Worm (Caenorhabditis elegans): ENCODE measurements around the gene sma-4.

Gene sma-4

DNA sequence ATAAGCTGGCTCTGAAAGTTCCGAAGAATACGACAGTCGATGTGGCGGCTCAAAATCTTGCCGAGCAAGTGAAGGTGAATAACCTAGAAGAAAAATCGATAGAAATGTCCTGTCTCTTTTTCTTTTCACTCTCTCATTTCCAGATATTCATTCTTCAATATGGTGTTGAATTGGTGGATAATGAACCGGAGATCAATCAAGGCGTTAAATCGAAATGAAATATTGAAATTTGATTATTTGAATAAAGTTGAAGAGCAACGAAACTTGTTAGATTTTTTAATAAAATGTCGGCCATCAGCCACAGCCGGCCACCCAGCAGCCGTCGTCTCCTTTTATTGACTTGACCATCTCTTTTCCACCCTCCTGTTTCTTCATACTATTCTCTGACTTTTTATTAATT, 9.3 kb upstream of the sma-4 start, which contains the start of gene R12B2.2:
R12B2.2 (plus strand) TSS at position 301 of the 400 bp plus-strand sequence.
- TF ChIP-seq klf-2 (GFP tag; conservative IDR thresholded peaks at IDR 0.05) (no peak), flt-1 (GFP tag; IDR thresholded peaks at IDR 0.05) (no peak), ztf-29 (GFP tag; IDR thresholded peaks at IDR 0.05) (no peak)

DNA sequence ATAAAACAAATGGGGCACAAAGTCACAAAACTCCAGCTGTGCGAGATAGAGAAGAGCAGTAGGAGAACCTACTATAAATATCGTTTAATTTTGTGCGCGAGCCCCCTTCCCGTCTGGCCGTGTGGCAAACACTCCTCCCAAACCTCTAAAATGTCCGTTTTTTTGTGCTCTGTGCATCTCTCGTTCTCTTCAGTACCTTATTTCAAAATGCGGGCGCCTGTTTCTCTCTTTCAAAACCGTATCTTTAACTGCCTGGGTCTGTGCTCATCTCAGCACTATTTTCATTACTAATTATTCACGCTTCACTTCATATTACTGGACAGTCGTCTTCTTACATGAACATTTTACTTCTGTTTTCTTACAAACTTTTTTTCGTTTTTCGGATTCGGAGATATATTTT, 6.0 kb upstream of the sma-4 start:
- TF ChIP-seq med-1 (GFP tag; optimal IDR thresholded peaks at IDR 0.05; ENCODE audit: insufficient read depth), result no peak

DNA sequence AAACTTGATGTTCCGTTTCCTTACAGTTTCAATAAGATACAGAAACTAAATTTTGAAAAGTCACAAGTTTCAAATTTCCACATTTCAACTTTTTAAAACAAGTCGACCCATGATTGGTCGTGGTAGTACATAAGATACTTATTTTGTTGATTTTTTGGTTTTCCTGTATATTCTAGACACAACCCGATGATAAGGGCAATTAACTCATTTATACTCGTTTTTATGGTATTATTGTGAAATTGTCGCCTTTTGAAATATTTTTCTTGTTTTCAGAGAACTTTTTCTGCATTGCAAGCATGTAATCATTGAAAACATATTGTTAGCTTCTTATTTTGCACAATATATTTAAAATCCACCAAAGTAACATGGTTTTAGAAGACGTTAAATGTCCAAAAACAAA, 4.1 kb upstream of the sma-4 start:
- TF ChIP-seq klf-2 (GFP tag; conservative IDR thresholded peaks at IDR 0.05) (no peak), cog-1 (tag; optimal IDR thresholded peaks at IDR 0.05) (no peak), T22C8.4 (GFP tag; IDR thresholded peaks at IDR 0.05) (no peak), ref-1 (GFP tag; conservative IDR thresholded peaks at IDR 0.05) (no peak), flt-1 (GFP tag; IDR thresholded peaks at IDR 0.05) (no peak), ztf-29 (GFP tag; IDR thresholded peaks at IDR 0.05) (no peak), ztf-23 (GFP tag; IDR thresholded peaks at IDR 0.05) (no peak), med-1 (GFP tag; optimal IDR thresholded peaks at IDR 0.05; ENCODE audit: insufficient read depth) (no peak), tab-1 (GFP tag; IDR thresholded peaks at IDR 0.05) (no peak)

DNA sequence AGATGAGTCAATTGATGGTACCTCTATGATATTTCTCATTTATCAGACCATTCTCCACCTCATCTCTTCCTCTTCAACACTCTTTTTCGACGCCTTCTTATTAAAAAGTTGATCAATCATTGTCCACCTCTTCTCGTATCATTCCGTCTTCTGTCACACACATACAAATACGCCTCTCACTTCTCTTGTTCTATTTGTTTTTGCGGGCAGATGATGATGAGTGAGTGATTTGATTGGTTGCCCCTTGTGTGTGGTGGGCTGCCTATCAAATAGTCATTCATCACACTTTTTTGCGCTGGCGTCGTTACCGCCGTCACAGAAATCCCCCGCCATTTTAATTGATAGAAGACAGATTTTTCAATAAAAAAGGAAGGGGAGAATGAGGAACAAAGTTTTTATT, 3.4 kb upstream of the sma-4 start:
- TF ChIP-seq ref-1 (GFP tag; conservative IDR thresholded peaks at IDR 0.05) (no peak), tab-1 (GFP tag; IDR thresholded peaks at IDR 0.05) (no peak), flt-1 (GFP tag; IDR thresholded peaks at IDR 0.05) (no peak), ztf-23 (GFP tag; IDR thresholded peaks at IDR 0.05) (no peak), klf-2 (GFP tag; conservative IDR thresholded peaks at IDR 0.05) (no peak), T22C8.4 (GFP tag; IDR thresholded peaks at IDR 0.05) (no peak), med-1 (GFP tag; optimal IDR thresholded peaks at IDR 0.05; ENCODE audit: insufficient read depth) (no peak), ztf-29 (GFP tag; IDR thresholded peaks at IDR 0.05) (no peak), cog-1 (tag; optimal IDR thresholded peaks at IDR 0.05) (no peak)

DNA sequence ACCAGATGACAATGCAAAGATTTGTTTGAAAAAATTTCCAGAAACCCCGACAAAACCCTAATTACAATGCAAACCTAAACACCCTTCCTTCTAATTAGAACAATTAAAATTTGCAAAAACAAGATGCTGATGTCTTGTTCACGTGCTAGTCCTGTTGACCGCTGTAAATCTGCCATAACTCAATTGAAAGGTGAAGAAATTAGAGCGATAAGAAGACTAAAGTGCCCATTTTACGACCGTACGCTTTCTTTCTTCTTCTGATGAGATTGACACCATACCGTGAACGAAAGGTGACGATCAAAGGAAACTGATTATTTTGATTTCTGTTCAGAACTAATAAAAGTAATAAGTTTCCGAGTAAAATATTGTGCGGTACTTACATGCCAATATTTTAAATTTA, 2.5 kb upstream of the sma-4 start:
- TF ChIP-seq cog-1 (tag; optimal IDR thresholded peaks at IDR 0.05), result no peak
- TF ChIP-seq klf-2 (GFP tag; conservative IDR thresholded peaks at IDR 0.05), result no peak
- TF ChIP-seq flt-1 (GFP tag; IDR thresholded peaks at IDR 0.05), result no peak
- TF ChIP-seq ztf-29 (GFP tag; IDR thresholded peaks at IDR 0.05), result no peak
- TF ChIP-seq ref-1 (GFP tag; conservative IDR thresholded peaks at IDR 0.05), result no peak
- TF ChIP-seq tab-1 (GFP tag; IDR thresholded peaks at IDR 0.05), result no peak
- no peak for TF ChIP-seq med-1 (GFP tag; optimal IDR thresholded peaks at IDR 0.05; ENCODE audit: insufficient read depth)
- no peak for TF ChIP-seq T22C8.4 (GFP tag; IDR thresholded peaks at IDR 0.05)
- TF ChIP-seq ztf-23 (GFP tag; IDR thresholded peaks at IDR 0.05), result no peak

DNA sequence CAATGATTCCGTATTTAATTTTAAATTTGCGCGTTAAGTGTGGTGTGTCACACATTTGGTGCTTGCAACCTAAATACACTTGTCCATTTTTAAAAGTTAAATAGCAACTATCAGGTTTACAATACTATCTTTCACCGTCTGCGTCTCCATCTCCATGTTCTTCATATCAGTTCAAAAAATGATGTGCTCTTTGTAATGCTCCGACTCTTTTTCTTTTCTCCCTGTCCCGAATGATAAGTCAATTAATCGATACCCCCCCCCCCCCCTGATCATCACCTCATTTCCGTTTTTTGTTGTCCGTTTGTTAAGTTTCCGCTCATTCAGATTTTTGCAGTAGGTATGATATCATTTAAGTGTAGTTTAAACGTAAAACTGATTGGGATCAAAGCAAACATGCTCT, 1.9 kb upstream of the sma-4 start:
- TF ChIP-seq cog-1 (tag; optimal IDR thresholded peaks at IDR 0.05) (no peak), klf-2 (GFP tag; conservative IDR thresholded peaks at IDR 0.05) (no peak), T22C8.4 (GFP tag; IDR thresholded peaks at IDR 0.05) (no peak), ref-1 (GFP tag; conservative IDR thresholded peaks at IDR 0.05) (no peak), tab-1 (GFP tag; IDR thresholded peaks at IDR 0.05) (no peak), flt-1 (GFP tag; IDR thresholded peaks at IDR 0.05) (no peak), med-1 (GFP tag; optimal IDR thresholded peaks at IDR 0.05; ENCODE audit: insufficient read depth) (no peak), ztf-29 (GFP tag; IDR thresholded peaks at IDR 0.05) (no peak), ztf-23 (GFP tag; IDR thresholded peaks at IDR 0.05) (no peak)

DNA sequence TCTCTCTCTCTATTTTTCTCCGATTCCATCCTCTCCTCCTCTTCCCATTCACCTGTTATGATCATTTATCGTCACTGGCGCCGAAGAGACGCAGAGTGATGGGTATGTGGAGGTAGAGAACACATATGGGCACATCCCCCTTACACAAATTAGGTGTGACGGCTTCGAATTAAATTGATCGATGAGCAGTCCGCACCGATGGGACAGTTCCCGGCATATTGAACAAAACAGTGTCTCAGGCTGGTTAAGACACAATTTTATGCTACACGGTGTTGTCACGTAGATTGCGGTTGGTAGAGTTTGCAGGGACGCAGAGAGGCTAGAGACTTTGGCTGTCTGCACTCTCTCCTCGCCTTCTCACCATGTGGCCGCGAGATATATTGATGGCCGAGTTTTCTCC, 1.2 kb upstream of the sma-4 start, which contains the start of gene R12B2.7:
R12B2.7 (plus strand) TSS at position 247 of the 400 bp plus-strand sequence.
- TF ChIP-seq med-1 (GFP tag; optimal IDR thresholded peaks at IDR 0.05; ENCODE audit: insufficient read depth) (no peak), flt-1 (GFP tag; IDR thresholded peaks at IDR 0.05) (no peak), ref-1 (GFP tag; conservative IDR thresholded peaks at IDR 0.05) (no peak), T22C8.4 (GFP tag; IDR thresholded peaks at IDR 0.05) (no peak), tab-1 (GFP tag; IDR thresholded peaks at IDR 0.05) (0 out of 2 replicates have a peak, but pooled peaks have one; percentile 28), klf-2 (GFP tag; conservative IDR thresholded peaks at IDR 0.05) (no peak), ztf-23 (GFP tag; IDR thresholded peaks at IDR 0.05) (no peak)

DNA sequence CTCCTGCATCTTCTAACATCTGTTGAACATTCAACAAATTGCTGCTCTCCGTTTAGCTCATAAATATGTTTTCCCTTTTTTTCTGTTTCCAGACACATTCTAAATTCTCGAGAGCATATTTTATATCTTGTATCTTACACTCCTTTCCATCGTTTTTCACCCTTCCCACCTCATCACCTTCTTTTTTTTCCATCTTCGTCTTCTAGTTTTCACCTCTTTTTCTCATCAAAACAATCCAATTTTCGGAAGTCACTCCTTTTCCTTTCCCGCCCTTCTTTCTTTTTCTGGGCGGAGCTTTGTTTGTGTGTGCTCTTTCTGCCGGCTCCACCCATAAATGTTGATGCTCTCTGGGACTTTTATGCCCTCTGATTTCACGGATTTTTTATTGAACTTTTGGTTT, 6.8 kb downstream of the sma-4 start:
- TF ChIP-seq ztf-23 (GFP tag; IDR thresholded peaks at IDR 0.05) (no peak), med-1 (GFP tag; optimal IDR thresholded peaks at IDR 0.05; ENCODE audit: insufficient read depth) (no peak), cog-1 (tag; optimal IDR thresholded peaks at IDR 0.05) (no peak), ref-1 (GFP tag; conservative IDR thresholded peaks at IDR 0.05) (no peak), ztf-29 (GFP tag; IDR thresholded peaks at IDR 0.05) (no peak), tab-1 (GFP tag; IDR thresholded peaks at IDR 0.05) (no peak), flt-1 (GFP tag; IDR thresholded peaks at IDR 0.05) (no peak), T22C8.4 (GFP tag; IDR thresholded peaks at IDR 0.05) (no peak), klf-2 (GFP tag; conservative IDR thresholded peaks at IDR 0.05) (no peak)

DNA sequence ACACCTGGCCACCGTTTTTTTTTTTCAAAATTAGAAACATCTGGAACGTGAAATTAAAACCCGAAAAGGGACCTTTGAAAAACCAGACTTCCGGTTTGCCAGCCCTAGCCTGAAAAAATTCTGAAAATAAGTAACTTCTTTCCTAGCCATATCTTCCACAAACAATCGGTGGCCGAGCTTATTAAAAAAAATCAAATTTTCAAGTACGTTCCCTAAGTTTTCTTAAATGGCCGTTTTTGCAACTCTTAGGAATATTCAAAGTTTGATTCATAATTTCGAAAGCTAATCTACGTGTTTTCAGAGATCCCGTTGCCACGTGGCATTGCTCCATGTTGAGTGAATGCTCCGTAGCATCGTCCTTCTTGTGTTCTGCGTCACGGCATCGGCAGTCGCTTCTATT, 7.6 kb downstream of the sma-4 start, which contains the start of gene R12B2.8:
R12B2.8 (plus strand) TSS at position 301 of the 400 bp plus-strand sequence.
- TF ChIP-seq ztf-23 (GFP tag; IDR thresholded peaks at IDR 0.05) (no peak), tab-1 (GFP tag; IDR thresholded peaks at IDR 0.05) (no peak), med-1 (GFP tag; optimal IDR thresholded peaks at IDR 0.05; ENCODE audit: insufficient read depth) (no peak), ref-1 (GFP tag; conservative IDR thresholded peaks at IDR 0.05) (no peak), flt-1 (GFP tag; IDR thresholded peaks at IDR 0.05) (no peak), cog-1 (tag; optimal IDR thresholded peaks at IDR 0.05) (no peak), klf-2 (GFP tag; conservative IDR thresholded peaks at IDR 0.05) (no peak), ztf-29 (GFP tag; IDR thresholded peaks at IDR 0.05) (no peak), T22C8.4 (GFP tag; IDR thresholded peaks at IDR 0.05) (no peak)

DNA sequence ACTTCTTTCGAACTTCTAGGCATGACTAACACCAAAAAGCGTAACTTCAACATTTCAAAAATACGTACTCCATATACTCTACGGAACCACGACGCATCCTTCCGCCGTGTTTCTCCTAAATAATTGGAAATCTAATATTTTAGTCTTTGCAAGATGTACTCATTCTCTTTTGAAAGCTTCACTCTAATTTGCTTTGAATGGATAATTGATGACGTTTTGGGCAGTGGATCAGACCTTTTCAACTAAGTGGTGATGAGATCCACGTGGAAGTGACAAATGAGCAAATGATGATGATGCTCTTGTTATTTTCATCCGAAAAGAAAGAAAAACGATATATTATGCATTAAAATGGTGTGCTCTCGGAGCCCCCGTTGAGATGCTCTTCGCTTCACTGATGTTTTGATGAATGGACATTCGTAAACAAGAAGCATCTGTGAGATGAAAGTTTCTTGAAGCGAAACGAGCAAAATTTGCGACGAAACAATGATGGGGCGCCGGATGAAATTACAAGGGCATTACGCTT, 8.5 kb downstream of the sma-4 start:
- TF ChIP-seq tab-1 (GFP tag; IDR thresholded peaks at IDR 0.05) (no peak), ztf-29 (GFP tag; IDR thresholded peaks at IDR 0.05) (no peak), med-1 (GFP tag; optimal IDR thresholded peaks at IDR 0.05; ENCODE audit: insufficient read depth) (no peak), flt-1 (GFP tag; IDR thresholded peaks at IDR 0.05) (no peak), klf-2 (GFP tag; conservative IDR thresholded peaks at IDR 0.05) (no peak), ref-1 (GFP tag; conservative IDR thresholded peaks at IDR 0.05) (no peak), cog-1 (tag; optimal IDR thresholded peaks at IDR 0.05) (no peak), T22C8.4 (GFP tag; IDR thresholded peaks at IDR 0.05) (no peak), ztf-23 (GFP tag; IDR thresholded peaks at IDR 0.05) (no peak)

Data from whole organism, midembryonic.